Worm (Caenorhabditis elegans): ENCODE data around the gene C54G10.1.

Gene C54G10.1

ce11 chrV:14640769-14641168, at the start of gene C54G10.1:
Gene C54G10.1, plus strand, starts transcription at chrV:14641101.
- TF ChIP-seq klf-2 (GFP tag; conservative IDR thresholded peaks at IDR 0.05) = no peak
- no peak for TF ChIP-seq T22C8.4 (GFP tag; IDR thresholded peaks at IDR 0.05)
- no peak for TF ChIP-seq ztf-29 (GFP tag; IDR thresholded peaks at IDR 0.05)
- no peak for TF ChIP-seq flt-1 (GFP tag; IDR thresholded peaks at IDR 0.05)

DNA sequence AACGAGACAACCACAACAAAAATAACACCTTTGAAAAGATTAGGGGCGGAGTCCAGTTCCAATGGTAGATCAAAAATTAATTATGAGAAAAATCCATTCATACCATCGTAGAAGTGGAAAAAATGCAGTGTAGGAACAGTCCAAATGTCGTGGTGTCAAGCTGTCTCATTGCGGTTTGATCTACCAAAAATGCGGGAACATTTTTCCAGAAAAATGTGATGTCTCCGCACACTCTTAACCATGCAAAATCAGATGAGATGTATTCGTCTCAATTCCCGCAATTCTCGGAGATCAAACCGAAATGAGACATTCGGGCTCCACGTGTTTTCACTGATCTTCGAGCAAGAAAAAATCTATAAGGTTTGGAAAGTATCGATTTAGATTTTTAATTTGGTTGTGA, 46.8 kb upstream of the C54G10.1 start:
- no peak for TF ChIP-seq flt-1 (GFP tag; IDR thresholded peaks at IDR 0.05)
- no peak for TF ChIP-seq ztf-23 (GFP tag; IDR thresholded peaks at IDR 0.05)
- no peak for TF ChIP-seq tab-1 (GFP tag; IDR thresholded peaks at IDR 0.05)
- no peak for TF ChIP-seq med-1 (GFP tag; optimal IDR thresholded peaks at IDR 0.05; ENCODE audit: insufficient read depth)
- TF ChIP-seq klf-2 (GFP tag; conservative IDR thresholded peaks at IDR 0.05) = no peak
- TF ChIP-seq ztf-29 (GFP tag; IDR thresholded peaks at IDR 0.05) = no peak
- no peak for TF ChIP-seq T22C8.4 (GFP tag; IDR thresholded peaks at IDR 0.05)
- no peak for TF ChIP-seq cog-1 (tag; optimal IDR thresholded peaks at IDR 0.05)
- TF ChIP-seq ref-1 (GFP tag; conservative IDR thresholded peaks at IDR 0.05) = no peak

- TF ChIP-seq med-1 (GFP tag; optimal IDR thresholded peaks at IDR 0.05; ENCODE audit: insufficient read depth) = no peak
- TF ChIP-seq tab-1 (GFP tag; IDR thresholded peaks at IDR 0.05) = no peak
- TF ChIP-seq flt-1 (GFP tag; IDR thresholded peaks at IDR 0.05) = no peak
- TF ChIP-seq klf-2 (GFP tag; conservative IDR thresholded peaks at IDR 0.05) = no peak
- TF ChIP-seq cog-1 (tag; optimal IDR thresholded peaks at IDR 0.05) = no peak
- no peak for TF ChIP-seq ztf-23 (GFP tag; IDR thresholded peaks at IDR 0.05)
- no peak for TF ChIP-seq ztf-29 (GFP tag; IDR thresholded peaks at IDR 0.05)
- no peak for TF ChIP-seq ref-1 (GFP tag; conservative IDR thresholded peaks at IDR 0.05)
- TF ChIP-seq T22C8.4 (GFP tag; IDR thresholded peaks at IDR 0.05) = no peak
Measured at ce11 chrV:14594943-14595342, 46.0 kb upstream of the C54G10.1 start.

ce11 chrV:14595984-14596383, 44.9 kb upstream of the C54G10.1 start:
- TF ChIP-seq cog-1 (tag; optimal IDR thresholded peaks at IDR 0.05) (no peak), ref-1 (GFP tag; conservative IDR thresholded peaks at IDR 0.05) (no peak), T22C8.4 (GFP tag; IDR thresholded peaks at IDR 0.05) (no peak)

DNA sequence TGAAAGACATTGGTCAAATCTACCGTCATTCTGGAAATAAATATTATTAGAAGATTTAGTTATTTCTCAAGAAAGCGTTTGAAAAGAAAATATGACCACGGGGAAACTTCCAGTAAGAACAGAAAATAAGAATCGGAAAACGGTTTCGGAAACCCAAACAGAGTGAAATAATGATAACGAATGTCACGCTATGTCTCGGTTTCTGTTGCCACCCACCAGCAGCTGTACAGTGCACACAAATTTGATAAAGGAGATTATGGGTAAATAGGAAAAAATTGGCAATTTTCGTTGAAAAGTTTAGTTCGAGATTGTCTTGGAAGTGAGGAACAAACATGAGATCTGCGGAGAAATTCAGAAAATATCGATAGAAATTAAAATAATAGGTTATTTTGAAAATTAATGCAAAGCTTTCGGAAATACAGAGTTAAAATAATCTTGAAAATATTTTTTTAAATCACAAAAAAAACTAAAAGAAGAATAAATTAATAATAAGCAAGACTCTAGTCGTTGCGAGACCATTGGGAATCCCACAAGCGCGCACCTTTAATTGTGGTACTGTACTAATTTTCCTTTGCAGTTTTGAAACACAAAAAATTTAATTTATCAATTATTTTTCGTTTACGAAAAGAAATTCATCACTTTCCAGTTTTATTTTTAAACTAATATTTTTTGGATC, 43.8 kb upstream of the C54G10.1 start, which contains the start of gene pes-9:
Gene pes-9, minus strand, starts transcription at position 30 of the 676 bp plus-strand sequence.
- no peak for TF ChIP-seq med-1 (GFP tag; optimal IDR thresholded peaks at IDR 0.05; ENCODE audit: insufficient read depth)
- no peak for TF ChIP-seq ref-1 (GFP tag; conservative IDR thresholded peaks at IDR 0.05)
- TF ChIP-seq tab-1 (GFP tag; IDR thresholded peaks at IDR 0.05) = no peak
- TF ChIP-seq ztf-23 (GFP tag; IDR thresholded peaks at IDR 0.05) = no peak
- no peak for TF ChIP-seq cog-1 (tag; optimal IDR thresholded peaks at IDR 0.05)
- TF ChIP-seq T22C8.4 (GFP tag; IDR thresholded peaks at IDR 0.05) = no peak

- no peak for TF ChIP-seq klf-2 (GFP tag; conservative IDR thresholded peaks at IDR 0.05)
- no peak for TF ChIP-seq flt-1 (GFP tag; IDR thresholded peaks at IDR 0.05)
- no peak for TF ChIP-seq ref-1 (GFP tag; conservative IDR thresholded peaks at IDR 0.05)
- no peak for TF ChIP-seq tab-1 (GFP tag; IDR thresholded peaks at IDR 0.05)
Measured at ce11 chrV:14597681-14598184, 43.2 kb upstream of the C54G10.1 start, which contains the start of gene R11H6.2. Gene R11H6.2, plus strand, starts transcription at chrV:14598006.

DNA sequence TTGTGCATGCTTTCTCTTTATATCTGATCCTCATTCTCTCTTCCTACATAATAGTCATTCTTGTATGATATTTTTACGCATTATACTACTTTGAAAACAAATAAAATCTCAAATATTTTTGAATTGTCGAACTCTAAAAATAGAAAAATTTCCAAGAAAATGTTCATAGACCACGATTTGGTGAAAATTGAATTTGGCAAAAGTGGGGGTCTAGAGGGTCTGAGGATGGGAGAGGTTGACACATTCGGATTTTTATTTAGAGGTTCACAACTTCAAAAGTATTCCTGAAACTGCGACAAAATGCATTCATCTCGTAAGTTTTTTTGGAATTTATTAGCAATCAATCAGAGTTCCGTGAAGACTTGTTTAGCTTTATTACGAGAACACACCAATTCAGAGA, 40.9 kb upstream of the C54G10.1 start, which contains the start of gene glb-22:
Gene glb-22, plus strand, starts transcription at position 301 of the 400 bp plus-strand sequence.
- TF ChIP-seq med-1 (GFP tag; optimal IDR thresholded peaks at IDR 0.05; ENCODE audit: insufficient read depth) (no peak), flt-1 (GFP tag; IDR thresholded peaks at IDR 0.05) (no peak), klf-2 (GFP tag; conservative IDR thresholded peaks at IDR 0.05) (no peak)

ce11 chrV:14603755-14604154, 37.1 kb upstream of the C54G10.1 start:
- TF ChIP-seq klf-2 (GFP tag; conservative IDR thresholded peaks at IDR 0.05) (no peak), ztf-29 (GFP tag; IDR thresholded peaks at IDR 0.05) (no peak), ztf-23 (GFP tag; IDR thresholded peaks at IDR 0.05) (no peak), med-1 (GFP tag; optimal IDR thresholded peaks at IDR 0.05; ENCODE audit: insufficient read depth) (no peak), cog-1 (tag; optimal IDR thresholded peaks at IDR 0.05) (no peak), flt-1 (GFP tag; IDR thresholded peaks at IDR 0.05) (no peak), T22C8.4 (GFP tag; IDR thresholded peaks at IDR 0.05) (no peak), ref-1 (GFP tag; conservative IDR thresholded peaks at IDR 0.05) (no peak), tab-1 (GFP tag; IDR thresholded peaks at IDR 0.05) (no peak)

DNA sequence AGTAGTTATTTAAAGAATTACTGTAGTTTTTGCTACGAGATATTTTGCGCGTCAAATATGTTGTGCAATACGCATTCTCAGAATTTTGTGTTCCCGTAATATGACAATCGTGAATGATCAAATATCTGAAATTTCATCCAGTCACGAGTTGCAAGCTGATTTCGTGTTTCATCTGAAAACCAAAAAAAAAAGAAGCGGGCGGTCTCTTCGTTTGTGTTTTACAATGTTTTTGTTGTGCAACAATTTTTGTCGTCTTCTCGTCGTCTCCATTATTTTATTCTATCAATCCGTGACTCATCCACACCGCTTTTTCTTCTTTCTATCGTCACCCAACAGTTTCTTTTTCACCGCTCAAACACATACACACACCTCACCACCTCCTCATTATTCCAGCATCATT, 31.3 kb upstream of the C54G10.1 start, which contains the start of gene R11H6.4:
Gene R11H6.4, plus strand, starts transcription at position 301 of the 400 bp plus-strand sequence.
- TF ChIP-seq ztf-29 (GFP tag; IDR thresholded peaks at IDR 0.05) = no peak
- no peak for TF ChIP-seq ztf-23 (GFP tag; IDR thresholded peaks at IDR 0.05)
- no peak for TF ChIP-seq tab-1 (GFP tag; IDR thresholded peaks at IDR 0.05)
- no peak for TF ChIP-seq klf-2 (GFP tag; conservative IDR thresholded peaks at IDR 0.05)
- TF ChIP-seq ref-1 (GFP tag; conservative IDR thresholded peaks at IDR 0.05) = no peak
- no peak for TF ChIP-seq cog-1 (tag; optimal IDR thresholded peaks at IDR 0.05)
- TF ChIP-seq flt-1 (GFP tag; IDR thresholded peaks at IDR 0.05) = no peak
- TF ChIP-seq med-1 (GFP tag; optimal IDR thresholded peaks at IDR 0.05; ENCODE audit: insufficient read depth) = no peak
- TF ChIP-seq T22C8.4 (GFP tag; IDR thresholded peaks at IDR 0.05) = no peak

DNA sequence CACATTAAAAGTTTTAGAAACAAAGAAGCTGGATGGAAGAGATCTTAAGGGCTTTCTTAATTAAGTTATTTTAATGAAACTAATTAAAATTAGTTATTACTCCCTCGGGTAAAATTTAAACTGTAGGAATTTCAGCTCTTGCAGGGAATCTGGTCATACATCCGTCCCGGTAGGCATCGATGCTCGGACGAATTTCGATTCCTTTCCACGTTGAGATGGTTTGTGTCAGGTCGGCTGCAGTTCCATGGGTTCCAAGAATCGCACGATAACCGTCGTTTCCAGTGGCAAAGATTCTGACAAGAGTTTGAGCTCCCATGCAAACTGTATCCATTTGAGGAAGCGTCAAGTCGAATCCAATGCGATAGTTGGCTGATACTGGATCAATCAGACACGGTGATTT, 30.1 kb upstream of the C54G10.1 start:
- TF ChIP-seq cog-1 (tag; optimal IDR thresholded peaks at IDR 0.05) (no peak), tab-1 (GFP tag; IDR thresholded peaks at IDR 0.05) (no peak), klf-2 (GFP tag; conservative IDR thresholded peaks at IDR 0.05) (no peak)

Measured in whole organism, midembryonic.